Fruit fly (Drosophila melanogaster) whole organism: ENCODE data around the gene CG46462.

Experiments used
- pan ChIP-seq: fragments of >200 bp; optimal IDR thresholded peaks from 2 replicates; lab custom pipeline; 2017
- psq ChIP-seq: fragments of >200 bp; optimal IDR thresholded peaks from 2 replicates; lab custom pipeline; 2017

dm6 chr3L:19896280-19896891, 35.1 kb upstream of the CG46462 start:
- no peak for TF ChIP-seq psq
- TF ChIP-seq pan (lab: Kevin White, UChicago): no peak
